Worm (Caenorhabditis elegans) whole organism, early embryonic: ENCODE measurements around the gene C29F9.5.

Experiments used
- B0310.2 ChIP-seq: sonication (generic microtip); optimal IDR thresholded peaks from 2 replicates; lab custom pipeline; 2016; ENCODE audit warnings: mild to moderate bottlenecking, missing genetic modification characterization, missing compliant biosample characterization
- sea-1 ChIP-seq: fragments of 200-800 bp; sonication (Bioruptor generic); conservative IDR thresholded peaks from 2 replicates; pipeline ENCODE4 v1.3.6; 2022; ENCODE audit warnings: missing genetic modification characterization, missing compliant biosample characterization

ce11 chrIII:156645-157044, 39.3 kb downstream of the C29F9.5 start, which contains the start of the genes zig-13 and ver-1:
- TF ChIP-seq sea-1 (GFP tag; lab: Robert Waterston, UW) (no peak), B0310.2 (tag; lab: Kevin White, UChicago) (no peak)
